Worm (Caenorhabditis elegans): Measurements from ENCODE around the gene T16G12.6.

ce11 chrIII:10064140-10064539 lies 5.2 kb upstream of the T16G12.6 start, which contains the start of gene ekl-6:
- TF ChIP-seq sea-1 (GFP tag; conservative IDR thresholded peaks at IDR 0.05): no peak
- TF ChIP-seq ceh-13 (GFP tag; optimal IDR thresholded peaks at IDR 0.05): no peak
- TF ChIP-seq flt-1 (GFP tag; IDR thresholded peaks at IDR 0.05): 0 out of 2 replicates have a peak, but pooled peaks have one; percentile 35
